Worm (Caenorhabditis elegans) whole organism, L1 larva: ENCODE results near the gene bmy-1.

Source experiments
- elt-2 ChIP-seq: sonication (generic microtip); optimal IDR thresholded peaks from 2 replicates; lab custom pipeline; 2016; ENCODE audit warnings: missing genetic modification characterization, mild to moderate bottlenecking, inconsistent platforms, missing compliant biosample characterization, missing genetic modification reagents
- lin-13 ChIP-seq: fragments of 150-350 bp; optimal IDR thresholded peaks from 2 replicates; lab custom pipeline; 2014; ENCODE audit warnings: missing biosample characterization, missing genetic modification reagents, missing genetic modification characterization
- tbx-2 ChIP-seq: sonication (generic microtip); optimal IDR thresholded peaks from 2 replicates; lab custom pipeline; 2016; ENCODE audit warnings: missing genetic modification characterization, missing compliant biosample characterization

DNA sequence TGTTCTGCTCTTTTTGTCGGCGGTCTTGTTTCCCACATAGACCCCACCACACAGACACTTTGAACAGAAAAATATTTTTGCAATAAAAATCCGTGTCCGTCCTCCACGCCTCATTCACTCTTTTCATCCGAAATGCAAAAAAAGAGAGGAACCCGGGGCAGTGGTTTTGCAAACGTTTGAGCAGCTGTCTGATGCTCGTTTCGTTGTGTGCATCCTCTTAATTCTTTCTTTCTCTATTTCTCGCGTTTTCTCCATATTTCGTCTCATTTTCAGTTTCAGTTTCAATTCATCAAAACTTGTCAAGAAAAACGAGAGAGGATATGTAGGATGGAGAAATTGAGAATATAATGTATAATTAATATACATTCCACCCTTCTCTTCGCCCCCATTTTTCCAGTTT lies 49.5 kb upstream of the bmy-1 start:
- no peak for TF ChIP-seq tbx-2 (tag; lab: Kevin White, UChicago)
- no peak for TF ChIP-seq lin-13
- TF ChIP-seq elt-2 (tag; lab: Kevin White, UChicago) = no peak
